Fruit fly (Drosophila melanogaster) whole organism, embryonic: ENCODE measurements around the gene Lcp65Ag2.

Source experiments
- BEAF-32 ChIP-seq: fragments of 200-800 bp; sonication (Bioruptor generic); optimal IDR thresholded peaks from 3 replicates; lab custom pipeline; 2017; ENCODE audit warnings: missing biosample characterization, missing genetic modification characterization, mild to moderate bottlenecking, moderate library complexity, missing genetic modification reagents
- Bteb2 ChIP-seq: fragments of 200-800 bp; sonication (Bioruptor generic); optimal IDR thresholded peaks from 2 replicates; lab custom pipeline; 2016; ENCODE audit warnings: missing biosample characterization, missing genetic modification characterization
- CG10321 ChIP-seq: fragments of 200-800 bp; sonication (Bioruptor generic); IDR thresholded peaks from 2 replicates; pipeline ENCODE4 v1.3.6; 2022; ENCODE audit warnings: missing biosample characterization, missing genetic modification characterization
- CG10979 ChIP-seq: fragments of 200-800 bp; sonication (Bioruptor generic); optimal IDR thresholded peaks from 2 replicates; lab custom pipeline; 2018; ENCODE audit warnings: missing biosample characterization, mild to moderate bottlenecking, missing genetic modification characterization, moderate library complexity
- CG12236 ChIP-seq: fragments of 200-800 bp; sonication (Bioruptor generic); optimal IDR thresholded peaks from 2 replicates; lab custom pipeline; 2016; ENCODE audit warnings: missing biosample characterization, missing genetic modification characterization
- CG12391 ChIP-seq: fragments of 200-800 bp; sonication (Bioruptor generic); optimal IDR thresholded peaks from 3 replicates; lab custom pipeline; 2018; ENCODE audit warnings: missing biosample characterization, mild to moderate bottlenecking, missing genetic modification characterization, moderate library complexity
- CG12659 ChIP-seq: fragments of 200-800 bp; sonication (Bioruptor generic); optimal IDR thresholded peaks from 3 replicates; lab custom pipeline; 2017; ENCODE audit warnings: mild to moderate bottlenecking, missing biosample characterization, missing genetic modification reagents, missing genetic modification characterization
- CG12769 ChIP-seq: fragments of 200-800 bp; sonication (Bioruptor generic); optimal IDR thresholded peaks from 2 replicates; lab custom pipeline; 2019; ENCODE audit warnings: missing biosample characterization, mild to moderate bottlenecking, missing genetic modification characterization, moderate library complexity
- CG13424 ChIP-seq: fragments of 200-800 bp; sonication (Bioruptor generic); optimal IDR thresholded peaks from 2 replicates; lab custom pipeline; 2019; ENCODE audit warnings: missing biosample characterization, mild to moderate bottlenecking, missing genetic modification characterization, moderate library complexity
- CG13775 ChIP-seq: fragments of 200-800 bp; sonication (Bioruptor generic); optimal IDR thresholded peaks from 3 replicates; lab custom pipeline; 2017; ENCODE audit warnings: missing biosample characterization, mild to moderate bottlenecking, missing genetic modification characterization
- CG14050 ChIP-seq: fragments of 200-800 bp; sonication (Bioruptor generic); IDR thresholded peaks from 3 replicates; pipeline ENCODE4 v1.3.6; 2022; ENCODE audit warnings: missing biosample characterization, missing genetic modification characterization
- CG15269 ChIP-seq: fragments of 200-800 bp; sonication (Bioruptor generic); optimal IDR thresholded peaks from 2 replicates; lab custom pipeline; 2018; ENCODE audit warnings: missing biosample characterization, mild to moderate bottlenecking, missing genetic modification characterization, moderate library complexity
- CG15696 ChIP-seq: fragments of 200-800 bp; sonication (Bioruptor generic); optimal IDR thresholded peaks from 2 replicates; lab custom pipeline; 2019; ENCODE audit warnings: missing biosample characterization, mild to moderate bottlenecking, missing genetic modification characterization, moderate library complexity
- CG30403 ChIP-seq: fragments of 200-800 bp; sonication (Bioruptor generic); optimal IDR thresholded peaks from 3 replicates; lab custom pipeline; 2016; ENCODE audit warnings: missing biosample characterization, missing genetic modification characterization
- CG7963 ChIP-seq: fragments of 200-800 bp; sonication (Bioruptor generic); IDR thresholded peaks from 3 replicates; pipeline ENCODE4 v1.3.6; 2022; ENCODE audit warnings: missing biosample characterization, missing genetic modification characterization; ENCODE audit not compliant: partially characterized antibody
- CG8765 ChIP-seq: fragments of 200-800 bp; sonication (Bioruptor generic); IDR thresholded peaks from 2 replicates; pipeline ENCODE4 v1.3.6; 2022; ENCODE audit warnings: missing biosample characterization, missing genetic modification characterization
- CG9437 ChIP-seq: fragments of 200-800 bp; sonication (Bioruptor generic); optimal IDR thresholded peaks from 2 replicates; lab custom pipeline; 2018; ENCODE audit warnings: missing biosample characterization, mild to moderate bottlenecking, missing genetic modification characterization
- CG9932 ChIP-seq: fragments of 200-800 bp; sonication (Bioruptor generic); IDR thresholded peaks from 2 replicates; pipeline ENCODE4 v1.3.6; 2022; ENCODE audit warnings: missing biosample characterization, missing genetic modification characterization
- Dp ChIP-seq: fragments of 200-800 bp; sonication (Bioruptor generic); optimal IDR thresholded peaks from 2 replicates; lab custom pipeline; 2018; ENCODE audit warnings: missing biosample characterization, mild to moderate bottlenecking, missing genetic modification characterization, moderate library complexity
- Ets65A ChIP-seq: fragments of 200-800 bp; sonication (Bioruptor generic); peaks from one replicate; lab custom pipeline; 2016; ENCODE audit warnings: missing biosample characterization, missing genetic modification characterization
- Hand ChIP-seq: fragments of 200-800 bp; sonication (Bioruptor generic); optimal IDR thresholded peaks from 2 replicates; lab custom pipeline; 2017; ENCODE audit warnings: mild to moderate bottlenecking, missing biosample characterization, missing genetic modification reagents, missing genetic modification characterization
- MESR4 ChIP-seq: fragments of 200-800 bp; sonication (Bioruptor generic); optimal IDR thresholded peaks from 2 replicates; lab custom pipeline; 2018; ENCODE audit warnings: missing biosample characterization, mild to moderate bottlenecking, missing genetic modification characterization, moderate library complexity
- MTF-1 ChIP-seq: fragments of 200-800 bp; sonication (Bioruptor generic); optimal IDR thresholded peaks from 2 replicates; lab custom pipeline; 2018; ENCODE audit warnings: missing biosample characterization, mild to moderate bottlenecking, missing genetic modification characterization, borderline replicate concordance
- Oli ChIP-seq: fragments of 200-800 bp; sonication (Bioruptor generic); optimal IDR thresholded peaks from 2 replicates; lab custom pipeline; 2018; ENCODE audit warnings: missing biosample characterization, mild to moderate bottlenecking, missing genetic modification characterization, moderate library complexity
- Rx ChIP-seq: fragments of 200-800 bp; sonication (Bioruptor generic); IDR thresholded peaks from 2 replicates; pipeline ENCODE4 v1.3.6; 2022; ENCODE audit warnings: missing biosample characterization, missing genetic modification characterization
- Scr ChIP-seq: fragments of 200-800 bp; sonication (Bioruptor generic); IDR thresholded peaks from 2 replicates; pipeline ENCODE4 v1.3.6; 2022; ENCODE audit warnings: missing biosample characterization, missing genetic modification characterization; ENCODE audit not compliant: partially characterized antibody
- amos ChIP-seq: fragments of 200-800 bp; sonication (Bioruptor generic); IDR thresholded peaks from 2 replicates; pipeline ENCODE4 v1.3.6; 2022; ENCODE audit warnings: missing biosample characterization, missing genetic modification characterization; ENCODE audit not compliant: partially characterized antibody
- ato ChIP-seq: fragments of 200-800 bp; sonication (Bioruptor generic); IDR thresholded peaks from 2 replicates; pipeline ENCODE4 v1.3.6; 2022; ENCODE audit warnings: missing biosample characterization, missing genetic modification characterization; ENCODE audit not compliant: partially characterized antibody
- bbx ChIP-seq: fragments of 200-800 bp; sonication (Bioruptor generic); IDR thresholded peaks from 2 replicates; pipeline ENCODE4 v1.3.6; 2022; ENCODE audit warnings: missing biosample characterization, missing genetic modification characterization; ENCODE audit not compliant: partially characterized antibody
- bigmax ChIP-seq: fragments of 200-800 bp; sonication (Bioruptor generic); optimal IDR thresholded peaks from 2 replicates; lab custom pipeline; 2018; ENCODE audit warnings: missing biosample characterization, mild to moderate bottlenecking, missing genetic modification characterization
- cato ChIP-seq: fragments of 200-800 bp; sonication (Bioruptor generic); optimal IDR thresholded peaks from 2 replicates; lab custom pipeline; 2016; ENCODE audit warnings: missing biosample characterization, missing genetic modification characterization, borderline replicate concordance
- chinmo ChIP-seq: fragments of 200-800 bp; sonication (Bioruptor generic); IDR thresholded peaks from 4 replicates; pipeline ENCODE4 v1.3.6; 2022; ENCODE audit warnings: missing biosample characterization, missing genetic modification characterization; ENCODE audit not compliant: partially characterized antibody
- crc ChIP-seq: fragments of 200-800 bp; sonication (Bioruptor generic); optimal IDR thresholded peaks from 2 replicates; lab custom pipeline; 2016; ENCODE audit warnings: missing biosample characterization, missing genetic modification characterization
- dmrt11E ChIP-seq: fragments of 200-800 bp; sonication (Bioruptor generic); optimal IDR thresholded peaks from 3 replicates; lab custom pipeline; 2018; ENCODE audit warnings: missing biosample characterization, mild to moderate bottlenecking, missing genetic modification characterization, moderate library complexity
- fru ChIP-seq: fragments of >200 bp; optimal IDR thresholded peaks from 2 replicates; lab custom pipeline; 2017
- hbn ChIP-seq: fragments of 200-800 bp; sonication (Bioruptor generic); IDR thresholded peaks from 2 replicates; pipeline ENCODE4 v1.3.6; 2022; ENCODE audit warnings: missing biosample characterization, missing genetic modification characterization; ENCODE audit not compliant: partially characterized antibody
- insv ChIP-seq, 2 experiments: fragments of 200-800 bp; sonication (Bioruptor generic); optimal IDR thresholded peaks; 3 replicates each; lab custom pipeline; 2016 to 2018; ENCODE audit warnings: missing biosample characterization in 2 of 2, missing genetic modification characterization in 2 of 2
- nmo ChIP-seq: fragments of 200-800 bp; sonication (Bioruptor generic); optimal IDR thresholded peaks from 2 replicates; lab custom pipeline; 2018; ENCODE audit warnings: missing biosample characterization, mild to moderate bottlenecking, missing genetic modification characterization, moderate library complexity
- oc ChIP-seq: fragments of 200-800 bp; sonication (Bioruptor generic); optimal IDR thresholded peaks from 2 replicates; lab custom pipeline; 2018; ENCODE audit warnings: missing biosample characterization, mild to moderate bottlenecking, missing genetic modification characterization, moderate library complexity
- org-1 ChIP-seq: fragments of 200-800 bp; sonication (Bioruptor generic); optimal IDR thresholded peaks from 2 replicates; lab custom pipeline; 2017; ENCODE audit warnings: missing biosample characterization, missing genetic modification characterization
- p53 ChIP-seq: fragments of 200-800 bp; sonication (Bioruptor generic); optimal IDR thresholded peaks from 2 replicates; lab custom pipeline; 2016; ENCODE audit warnings: missing biosample characterization, missing genetic modification characterization
- prd ChIP-seq, 3 experiments: fragments of >200 bp in 2 of 3; fragments of 200-800 bp in 1 of 3; sonication (Bioruptor generic) in 1 of 3; optimal IDR thresholded peaks in 2 of 3; IDR thresholded peaks in 1 of 3; 2 replicates in 2 of 3; 3 replicates in 1 of 3; pipeline versions ENCODE4 v1.3.6 to Lab custom; 2017 to 2022; ENCODE audit warnings: missing biosample characterization in 1 of 3, missing genetic modification characterization in 1 of 3
- pzg ChIP-seq: fragments of 200-800 bp; sonication (Bioruptor generic); optimal IDR thresholded peaks from 3 replicates; lab custom pipeline; 2018; ENCODE audit warnings: missing biosample characterization, mild to moderate bottlenecking, missing genetic modification characterization, moderate library complexity
- shn ChIP-seq: fragments of 200-800 bp; sonication (Bioruptor generic); optimal IDR thresholded peaks from 3 replicates; lab custom pipeline; 2016; ENCODE audit warnings: missing biosample characterization, missing genetic modification characterization
- sqz ChIP-seq: fragments of 200-800 bp; sonication (Bioruptor generic); optimal IDR thresholded peaks from 3 replicates; lab custom pipeline; 2018; ENCODE audit warnings: missing biosample characterization, mild to moderate bottlenecking, missing genetic modification characterization
- tna ChIP-seq: fragments of 200-800 bp; sonication (Bioruptor generic); IDR thresholded peaks from 2 replicates; pipeline ENCODE4 v1.3.6; 2022; ENCODE audit warnings: missing biosample characterization, missing genetic modification characterization; ENCODE audit not compliant: partially characterized antibody
- unc-4 ChIP-seq: fragments of 200-800 bp; sonication (Bioruptor generic); IDR thresholded peaks from 2 replicates; pipeline ENCODE4 v1.3.6; 2022; ENCODE audit warnings: missing biosample characterization, missing genetic modification characterization; ENCODE audit not compliant: partially characterized antibody
- vfl ChIP-seq: fragments of 200-800 bp; sonication (Bioruptor generic); optimal IDR thresholded peaks from 2 replicates; lab custom pipeline; 2016; ENCODE audit warnings: missing biosample characterization, missing genetic modification characterization

The Lcp65Ag2 gene

DNA sequence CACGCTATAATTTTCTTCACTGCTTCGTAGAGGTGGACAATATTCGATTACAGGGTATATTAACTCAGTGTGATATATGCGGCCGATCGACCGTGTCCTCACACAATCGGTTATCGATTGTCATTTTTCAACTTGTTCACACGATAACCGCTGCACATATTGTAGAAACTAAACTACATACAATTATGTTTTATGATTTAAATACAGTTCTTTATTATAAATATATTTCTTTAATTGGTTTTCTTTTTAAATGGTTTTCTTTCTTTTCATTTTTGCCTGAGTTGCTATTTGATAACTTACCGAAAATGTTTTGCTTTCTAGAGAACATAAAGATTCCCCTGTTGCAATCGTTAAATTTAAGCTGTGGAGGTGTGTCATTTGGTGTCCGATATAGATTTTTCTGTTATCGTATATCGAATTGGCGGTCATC is 40.4 kb upstream of the Lcp65Ag2 start, which contains the start of the genes fmt and CG7376 (continued):
- peak; percentile 80 for TF ChIP-seq CG12659 (GFP tag; lab: Kevin White, UChicago)
- TF ChIP-seq pzg (GFP tag; lab: Kevin White, UChicago), result peak; percentile 43
- no peak for TF ChIP-seq bigmax
- TF ChIP-seq CG12391 (tag; lab: Kevin White, UChicago), result peak; percentile 68
- no peak for TF ChIP-seq CG12236
- peak; percentile 84 for TF ChIP-seq tna (GFP tag; lab: Robert Waterston, UW)
- no peak for TF ChIP-seq insv (GFP tag; optimal IDR thresholded peaks at IDR 0.05; lab: Kevin White, UChicago)
- TF ChIP-seq sqz (GFP tag; lab: Kevin White, UChicago), result no peak
- no peak for TF ChIP-seq shn (GFP tag; lab: Kevin White, UChicago)
- TF ChIP-seq CG8765 (GFP tag; lab: Robert Waterston, UW), result no peak
- TF ChIP-seq CG7963 (GFP tag; lab: Robert Waterston, UW), result peak; percentile 85
- TF ChIP-seq CG14050 (GFP tag; lab: Robert Waterston, UW), result no peak
- peak; percentile 42 for TF ChIP-seq Ets65A (GFP tag; lab: Kevin White, UChicago)
- TF ChIP-seq CG15269 (tag; lab: Kevin White, UChicago), result no peak
- no peak for TF ChIP-seq CG12769 (tag; lab: Kevin White, UChicago)
- TF ChIP-seq MTF-1 (GFP tag; lab: Kevin White, UChicago), result no peak
- TF ChIP-seq fru, result no peak
- TF ChIP-seq CG9437 (GFP tag; lab: Kevin White, UChicago), result peak; percentile 4
- peak; percentile 33 for TF ChIP-seq dmrt11E (tag; lab: Kevin White, UChicago)
- TF ChIP-seq cato, result no peak
- TF ChIP-seq org-1 (GFP tag; lab: Kevin White, UChicago), result no peak
- TF ChIP-seq CG13424, result peak; percentile 58
- TF ChIP-seq prd (optimal IDR thresholded peaks at IDR 0.05; lab: Kevin White, UChicago), result no peak
- peak; percentile 35; the same call in 1 of the 3 replicates for TF ChIP-seq prd (GFP tag; IDR thresholded peaks at IDR 0.05; lab: Robert Waterston, UW)
- TF ChIP-seq CG9932 (GFP tag; lab: Robert Waterston, UW), result no peak
- TF ChIP-seq vfl (GFP tag; lab: Kevin White, UChicago), result no peak
- no peak for TF ChIP-seq Rx (GFP tag; lab: Robert Waterston, UW)
- TF ChIP-seq CG15696 (tag; lab: Kevin White, UChicago), result peak; percentile 34
- no peak for TF ChIP-seq Oli (tag; lab: Kevin White, UChicago)
- TF ChIP-seq oc (tag; lab: Kevin White, UChicago), result no peak
- TF ChIP-seq CG13775 (GFP tag; lab: Kevin White, UChicago), result peak; percentile 49
- TF ChIP-seq CG10979, result peak; percentile 30
- TF ChIP-seq Dp (GFP tag; lab: Kevin White, UChicago), result peak; percentile 64
- TF ChIP-seq Hand (GFP tag; lab: Kevin White, UChicago), result no peak
- peak; percentile 63 for TF ChIP-seq amos (GFP tag; lab: Robert Waterston, UW)
- TF ChIP-seq unc-4 (GFP tag; lab: Robert Waterston, UW), result peak; percentile 56; the same call in 1 of the 2 replicates
- TF ChIP-seq bbx (GFP tag; lab: Robert Waterston, UW), result peak; percentile 71
- peak; percentile 80 for TF ChIP-seq nmo (GFP tag; lab: Kevin White, UChicago)
- TF ChIP-seq hbn (GFP tag; lab: Robert Waterston, UW), result peak; percentile 40; the same call in 1 of the 2 replicates
- TF ChIP-seq Bteb2 (GFP tag; lab: Kevin White, UChicago), result no peak
- peak; percentile 63 for TF ChIP-seq BEAF-32 (GFP tag; lab: Kevin White, UChicago)
- peak; percentile 75; the same call in 2 of the 4 replicates for TF ChIP-seq chinmo
- peak; percentile 79 for TF ChIP-seq ato (GFP tag; lab: Robert Waterston, UW)
- TF ChIP-seq Scr, result peak; percentile 80
- TF ChIP-seq CG10321 (GFP tag; lab: Robert Waterston, UW), result no peak
- no peak for TF ChIP-seq p53 (GFP tag; lab: Kevin White, UChicago)
- TF ChIP-seq CG30403 (GFP tag; lab: Kevin White, UChicago), result peak; percentile 48
- no peak for TF ChIP-seq crc (GFP tag; lab: Kevin White, UChicago)
- TF ChIP-seq MESR4 (GFP tag; lab: Kevin White, UChicago), result no peak
